1 fruit fly cellular context compared by ENCODE assay signal in the genomic region with DNA sequence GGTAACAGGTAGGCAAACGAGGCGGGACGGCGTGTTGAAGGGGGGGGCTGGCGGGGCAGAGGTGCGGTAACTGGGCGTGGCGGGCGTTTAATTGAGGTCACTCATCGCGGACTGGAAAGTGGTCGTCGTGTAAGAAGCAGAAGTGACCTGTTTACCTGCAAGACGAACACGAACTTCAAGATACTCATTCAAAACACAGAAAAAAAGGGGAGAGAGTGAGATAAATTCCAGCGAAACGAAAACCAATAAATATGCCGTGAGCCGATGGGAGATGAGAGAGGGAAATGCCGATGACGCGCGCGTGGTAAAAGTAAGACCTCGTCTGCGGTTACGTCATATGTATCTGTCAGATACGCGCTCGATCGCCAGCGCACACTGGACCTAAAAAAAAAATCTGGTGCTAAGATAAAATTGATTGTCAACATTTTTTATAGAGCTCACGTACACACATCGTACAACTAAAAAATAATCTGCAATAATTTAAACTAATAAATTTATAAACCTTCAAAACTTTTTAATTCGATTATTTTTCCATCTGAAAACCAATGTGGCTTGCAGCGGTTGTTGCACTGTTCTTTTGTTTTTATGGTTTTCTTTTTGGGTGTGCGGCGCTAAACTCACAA.
TF ChIP-seq lines count a peak whose summit lies in the region.

No protein-coding gene starts in this region.

TF ChIP-seq in whole organism, embryonic, 481 proteins besides CTCF, POLR2A, EP300 and RAD21 (continued from another document):
- TF ChIP-seq Antp (GFP tag; optimal IDR thresholded peaks at IDR 0.05; lab: Kevin White, UChicago) (peak; percentile 6), CG3995 (GFP tag; optimal IDR thresholded peaks at IDR 0.05; lab: Kevin White, UChicago) (no peak), tll (GFP tag; optimal IDR thresholded peaks at IDR 0.05; lab: Kevin White, UChicago) (no peak), CG13287 (GFP tag; IDR thresholded peaks at IDR 0.05; lab: Robert Waterston, UW; ENCODE audit: partially characterized antibody) (no peak), pum (GFP tag; optimal IDR thresholded peaks at IDR 0.05; lab: Kevin White, UChicago) (peak; percentile 23), CG9727 (GFP tag; optimal IDR thresholded peaks at IDR 0.05; lab: Kevin White, UChicago) (peak; percentile 9), dmrt99B (tag; optimal IDR thresholded peaks at IDR 0.05; lab: Kevin White, UChicago) (peak; percentile 87), CG43689 (GFP tag; IDR thresholded peaks at IDR 0.05; lab: Robert Waterston, UW) (no peak), CG14014 (GFP tag; IDR thresholded peaks at IDR 0.05; lab: Robert Waterston, UW) (0 out of 2 replicates have a peak, but pooled peaks have one; percentile 15), gcm (GFP tag; optimal IDR thresholded peaks at IDR 0.05; lab: Kevin White, UChicago) (peak; percentile 65), CG3281 (GFP tag; optimal IDR thresholded peaks at IDR 0.05; lab: Kevin White, UChicago) (no peak), az2 (GFP tag; optimal IDR thresholded peaks at IDR 0.05; lab: Kevin White, UChicago) (peak; percentile 62), bab2 (GFP tag; optimal IDR thresholded peaks at IDR 0.05; lab: Kevin White, UChicago) (no peak), zfh1 (GFP tag; IDR thresholded peaks at IDR 0.05; lab: Robert Waterston, UW) (peak; percentile 74), CG10366 (GFP tag; IDR thresholded peaks at IDR 0.05; lab: Robert Waterston, UW) (peak; percentile 75), CrebB (tag; optimal IDR thresholded peaks at IDR 0.05; lab: Kevin White, UChicago) (no peak), CG5245 (GFP tag; optimal IDR thresholded peaks at IDR 0.05; lab: Kevin White, UChicago) (peak; percentile 45), NfI (GFP tag; optimal IDR thresholded peaks at IDR 0.05; lab: Kevin White, UChicago) (peak; percentile 49), nmo (GFP tag; optimal IDR thresholded peaks at IDR 0.05; lab: Kevin White, UChicago) (peak; percentile 85), CG10274 (GFP tag; optimal IDR thresholded peaks at IDR 0.05; lab: Kevin White, UChicago) (no peak), CG18011 (GFP tag; optimal IDR thresholded peaks at IDR 0.05; lab: Kevin White, UChicago) (no peak), nerfin-1 (tag; optimal IDR thresholded peaks at IDR 0.05; lab: Kevin White, UChicago) (peak; percentile 50), CG5180 (GFP tag; optimal IDR thresholded peaks at IDR 0.05; lab: Kevin White, UChicago) (peak; percentile 25), Pdp1 (GFP tag; optimal IDR thresholded peaks at IDR 0.05; lab: Kevin White, UChicago) (peak in 1 of 2 experiments; percentile 81), MESR4 (GFP tag; optimal IDR thresholded peaks at IDR 0.05; lab: Kevin White, UChicago) (no peak), CG9817 (tag; optimal IDR thresholded peaks at IDR 0.05; lab: Kevin White, UChicago) (peak; percentile 18), esg (GFP tag; conservative IDR thresholded peaks at IDR 0.05; lab: Robert Waterston, UW) (peak; percentile 51; the same call in 1 of the 2 replicates), slp2 (GFP tag; optimal IDR thresholded peaks at IDR 0.05; lab: Kevin White, UChicago) (no peak), Lim3 (GFP tag; IDR thresholded peaks at IDR 0.05; lab: Robert Waterston, UW) (no peak), Nf-YA (GFP tag; IDR thresholded peaks at IDR 0.05; lab: Robert Waterston, UW) (peak; percentile 62), zen2 (GFP tag; IDR thresholded peaks at IDR 0.05; lab: Robert Waterston, UW; ENCODE audit: partially characterized antibody) (no peak), dpn (GFP tag; optimal IDR thresholded peaks at IDR 0.05; lab: Kevin White, UChicago) (peak; percentile 6 to 47), grau (tag; optimal IDR thresholded peaks at IDR 0.05; lab: Kevin White, UChicago) (peak; percentile 53), ara (GFP tag; IDR thresholded peaks at IDR 0.05; lab: Robert Waterston, UW) (peak; percentile 81), ase (GFP tag; IDR thresholded peaks at IDR 0.05; lab: Robert Waterston, UW) (peak; percentile 64; the same call in 2 of the 3 replicates), CG32772 (GFP tag; IDR thresholded peaks at IDR 0.05; lab: Robert Waterston, UW) (peak; percentile 70), CG3065 (GFP tag; optimal IDR thresholded peaks at IDR 0.05; lab: Kevin White, UChicago) (no peak), tap (tag; optimal IDR thresholded peaks at IDR 0.05; lab: Kevin White, UChicago) (peak; percentile 41), Atf6 (GFP tag; IDR thresholded peaks at IDR 0.05; lab: Robert Waterston, UW) (peak; percentile 33; the same call in 1 of the 2 replicates), CG8388 (GFP tag; optimal IDR thresholded peaks at IDR 0.05; lab: Kevin White, UChicago) (peak; percentile 79), ato (GFP tag; IDR thresholded peaks at IDR 0.05; lab: Robert Waterston, UW; ENCODE audit: partially characterized antibody) (no peak), CG16863 (GFP tag; optimal IDR thresholded peaks at IDR 0.05; lab: Kevin White, UChicago) (peak; percentile 37), Hr51 (GFP tag; optimal IDR thresholded peaks at IDR 0.05; lab: Kevin White, UChicago) (peak in 1 of 2 experiments; percentile 73), CG1647 (GFP tag; optimal IDR thresholded peaks at IDR 0.05; lab: Kevin White, UChicago) (peak; percentile 28), CG12659 (GFP tag; optimal IDR thresholded peaks at IDR 0.05; lab: Kevin White, UChicago) (peak; percentile 26), sens-2 (GFP tag; IDR thresholded peaks at IDR 0.05; lab: Robert Waterston, UW) (peak; percentile 77; the same call in 1 of the 2 replicates), CG17802 (tag; optimal IDR thresholded peaks at IDR 0.05; lab: Kevin White, UChicago) (peak; percentile 32), Mad (GFP tag; optimal IDR thresholded peaks at IDR 0.05; lab: Kevin White, UChicago) (no peak), CG4617 (GFP tag; optimal IDR thresholded peaks at IDR 0.05; lab: Kevin White, UChicago; ENCODE audit: borderline replicate concordance) (no peak), Ssrp (tag; optimal IDR thresholded peaks at IDR 0.05; lab: Kevin White, UChicago) (peak; percentile 75), Jarid2 (GFP tag; optimal IDR thresholded peaks at IDR 0.05; lab: Kevin White, UChicago) (no peak), salm (tag; optimal IDR thresholded peaks at IDR 0.05; lab: Kevin White, UChicago) (peak; percentile 58), Sin3A (optimal IDR thresholded peaks at IDR 0.05; lab: Kevin White, UChicago) (no peak), CG11695 (GFP tag; IDR thresholded peaks at IDR 0.05; lab: Robert Waterston, UW) (peak; percentile 57; the same call in 2 of the 3 replicates), Camta (GFP tag; optimal IDR thresholded peaks at IDR 0.05; lab: Kevin White, UChicago) (peak; percentile 33), ATbp (GFP tag; optimal IDR thresholded peaks at IDR 0.05; lab: Kevin White, UChicago) (peak; percentile 77), Neu2 (GFP tag; optimal IDR thresholded peaks at IDR 0.05; lab: Kevin White, UChicago; ENCODE audit: borderline replicate concordance) (no peak), CG12744 (GFP tag; optimal IDR thresholded peaks at IDR 0.05; lab: Kevin White, UChicago) (no peak), gfzf (GFP tag; optimal IDR thresholded peaks at IDR 0.05; lab: Kevin White, UChicago) (no peak), CG10959 (GFP tag; IDR thresholded peaks at IDR 0.05; lab: Robert Waterston, UW) (0 out of 2 replicates have a peak, but pooled peaks have one; percentile 45), CG1602 (GFP tag; optimal IDR thresholded peaks at IDR 0.05; lab: Kevin White, UChicago) (peak; percentile 20), crol (GFP tag; IDR thresholded peaks at IDR 0.05; lab: Robert Waterston, UW) (0 out of 2 replicates have a peak, but pooled peaks have one; percentile 27), luna (GFP tag; optimal IDR thresholded peaks at IDR 0.05; lab: Kevin White, UChicago) (no peak), CG10267 (tag; optimal IDR thresholded peaks at IDR 0.05; lab: Kevin White, UChicago) (peak; percentile 57), ssp (GFP tag; IDR thresholded peaks at IDR 0.05; lab: Robert Waterston, UW) (peak; percentile 44), vvl (GFP tag; IDR thresholded peaks at IDR 0.05; lab: Robert Waterston, UW) (peak; percentile 81), Nf-YB (GFP tag; optimal IDR thresholded peaks at IDR 0.05; lab: Kevin White, UChicago) (peak; percentile 19), CG12299 (tag; optimal IDR thresholded peaks at IDR 0.05; lab: Kevin White, UChicago) (peak; percentile 18), gt (GFP tag; IDR thresholded peaks at IDR 0.05; lab: Robert Waterston, UW) (0 out of 2 replicates have a peak, but pooled peaks have one; percentile 54), Lhr (GFP tag; optimal IDR thresholded peaks at IDR 0.05; lab: Kevin White, UChicago) (peak; percentile 29), gsb-n (tag; optimal IDR thresholded peaks at IDR 0.05; lab: Kevin White, UChicago) (peak; percentile 74), ham (GFP tag; IDR thresholded peaks at IDR 0.05; lab: Robert Waterston, UW) (no peak), CG7372 (GFP tag; IDR thresholded peaks at IDR 0.05; lab: Robert Waterston, UW) (0 out of 2 replicates have a peak, but pooled peaks have one; percentile 18), Ada2b (GFP tag; IDR thresholded peaks at IDR 0.05; lab: Robert Waterston, UW) (peak; percentile 54), Poxn (GFP tag; IDR thresholded peaks at IDR 0.05; lab: Robert Waterston, UW) (no peak), Scr (GFP tag; IDR thresholded peaks at IDR 0.05; lab: Robert Waterston, UW; ENCODE audit: partially characterized antibody) (no peak), CG11093 (GFP tag; IDR thresholded peaks at IDR 0.05; lab: Robert Waterston, UW) (peak; percentile 50; the same call in 1 of the 3 replicates), jing (GFP tag; optimal IDR thresholded peaks at IDR 0.05; lab: Kevin White, UChicago) (no peak), CG12104 (GFP tag; optimal IDR thresholded peaks at IDR 0.05; lab: Kevin White, UChicago) (no peak), Oli (tag; optimal IDR thresholded peaks at IDR 0.05; lab: Kevin White, UChicago) (peak; percentile 70), Xbp1 (GFP tag; optimal IDR thresholded peaks at IDR 0.05; lab: Kevin White, UChicago) (peak; percentile 45), hth (optimal IDR thresholded peaks at IDR 0.05; lab: Kevin White, UChicago) (no peak), br (optimal IDR thresholded peaks at IDR 0.05; lab: Kevin White, UChicago) (no peak), CG34376 (GFP tag; optimal IDR thresholded peaks at IDR 0.05; lab: Kevin White, UChicago) (no peak), fd3F (GFP tag; optimal IDR thresholded peaks at IDR 0.05; lab: Kevin White, UChicago) (no peak), Rfx (GFP tag; IDR thresholded peaks at IDR 0.05; lab: Robert Waterston, UW) (0 out of 2 replicates have a peak, but pooled peaks have one; percentile 11), CG17359 (tag; optimal IDR thresholded peaks at IDR 0.05; lab: Kevin White, UChicago) (peak; percentile 87), nau (GFP tag; optimal IDR thresholded peaks at IDR 0.05; lab: Kevin White, UChicago) (peak; percentile 15), Atf3 (GFP tag; optimal IDR thresholded peaks at IDR 0.05; lab: Kevin White, UChicago) (peak; percentile 37), wor (GFP tag; IDR thresholded peaks at IDR 0.05; lab: Robert Waterston, UW) (peak; percentile 79), CG11560 (tag; IDR thresholded peaks at IDR 0.05; lab: Robert Waterston, UW) (no peak), Dll (GFP tag; IDR thresholded peaks at IDR 0.05; lab: Robert Waterston, UW; ENCODE audit: partially characterized antibody) (no peak), onecut (GFP tag; IDR thresholded peaks at IDR 0.05; lab: Robert Waterston, UW) (peak; percentile 29; the same call in 1 of the 2 replicates), CG11723 (GFP tag; optimal IDR thresholded peaks at IDR 0.05; lab: Kevin White, UChicago) (peak; percentile 38), Sox100B (GFP tag; optimal IDR thresholded peaks at IDR 0.05; lab: Kevin White, UChicago) (peak; percentile 64), maf-S (GFP tag; optimal IDR thresholded peaks at IDR 0.05; lab: Kevin White, UChicago) (no peak), CG10654 (GFP tag; optimal IDR thresholded peaks at IDR 0.05; lab: Kevin White, UChicago) (peak; percentile 21), org-1 (GFP tag; optimal IDR thresholded peaks at IDR 0.05; lab: Kevin White, UChicago) (peak; percentile 2), CG9437 (GFP tag; optimal IDR thresholded peaks at IDR 0.05; lab: Kevin White, UChicago) (peak; percentile 29), scrt (GFP tag; optimal IDR thresholded peaks at IDR 0.05; lab: Kevin White, UChicago) (no peak)
TF ChIP-seq in whole organism, embryonic: peak in this region for 201.
